Fruit fly (Drosophila melanogaster) whole organism, embryonic: ENCODE measurements around the gene CG32625.
A peak's percentile ranks its signal among the peaks of the same experiment; 100 is the strongest.

Experiments
- Ada2b ChIP-seq: fragments of 200-800 bp; sonication (Bioruptor generic); IDR thresholded peaks from 2 replicates; pipeline ENCODE4 v1.3.6; 2022; ENCODE audit warnings: missing biosample characterization, missing genetic modification characterization
- Atf-2 ChIP-seq: fragments of 200-800 bp; sonication (Bioruptor generic); optimal IDR thresholded peaks from 2 replicates; lab custom pipeline; 2016; ENCODE audit warnings: missing biosample characterization, missing genetic modification characterization
- CG10209 ChIP-seq: fragments of 200-800 bp; sonication (Bioruptor generic); optimal IDR thresholded peaks from 3 replicates; lab custom pipeline; 2017; ENCODE audit warnings: missing biosample characterization, mild to moderate bottlenecking, missing genetic modification characterization, missing genetic modification reagents
- CG10366 ChIP-seq: fragments of 200-800 bp; sonication (Bioruptor generic); IDR thresholded peaks from 2 replicates; pipeline ENCODE4 v1.3.6; 2022; ENCODE audit warnings: missing biosample characterization, missing genetic modification characterization
- CG15601 ChIP-seq: fragments of 200-800 bp; sonication (Bioruptor generic); optimal IDR thresholded peaks from 3 replicates; lab custom pipeline; 2019; ENCODE audit warnings: missing biosample characterization, mild to moderate bottlenecking, missing genetic modification characterization, moderate library complexity
- CG1603 ChIP-seq: fragments of 200-800 bp; sonication (Bioruptor generic); optimal IDR thresholded peaks from 2 replicates; lab custom pipeline; 2019; ENCODE audit warnings: missing biosample characterization, mild to moderate bottlenecking, missing genetic modification characterization, moderate library complexity
- CG18764 ChIP-seq: fragments of 200-800 bp; sonication (Bioruptor generic); optimal IDR thresholded peaks from 3 replicates; lab custom pipeline; 2016; ENCODE audit warnings: missing biosample characterization, missing genetic modification characterization
- CG2129 ChIP-seq: fragments of 200-800 bp; sonication (Bioruptor generic); IDR thresholded peaks from 2 replicates; pipeline ENCODE4 v1.3.6; 2022; ENCODE audit warnings: missing biosample characterization, missing genetic modification characterization; ENCODE audit not compliant: partially characterized antibody
- CG30403 ChIP-seq: fragments of 200-800 bp; sonication (Bioruptor generic); optimal IDR thresholded peaks from 3 replicates; lab custom pipeline; 2016; ENCODE audit warnings: missing biosample characterization, missing genetic modification characterization
- CG32532 ChIP-seq: fragments of 200-800 bp; sonication (Bioruptor generic); IDR thresholded peaks from 2 replicates; pipeline ENCODE4 v1.3.6; 2022; ENCODE audit warnings: missing biosample characterization, missing genetic modification characterization
- CG3726 ChIP-seq: fragments of 200-800 bp; sonication (Bioruptor generic); IDR thresholded peaks from 3 replicates; pipeline ENCODE4, ENCODE4 v1.3.6; 2022; ENCODE audit warnings: missing biosample characterization, missing genetic modification characterization
- CG4360 ChIP-seq: fragments of 200-800 bp; sonication (Bioruptor generic); IDR thresholded peaks from 2 replicates; pipeline ENCODE4 v1.3.6; 2022; ENCODE audit warnings: missing biosample characterization, missing genetic modification characterization
- CG5245 ChIP-seq: fragments of 200-800 bp; sonication (Bioruptor generic); optimal IDR thresholded peaks from 3 replicates; lab custom pipeline; 2016; ENCODE audit warnings: missing biosample characterization, missing genetic modification characterization
- CG6765 ChIP-seq: fragments of 200-800 bp; sonication (Bioruptor generic); optimal IDR thresholded peaks from 3 replicates; lab custom pipeline; 2017; ENCODE audit warnings: missing biosample characterization, mild to moderate bottlenecking, missing genetic modification characterization
- CG7928 ChIP-seq: fragments of 200-800 bp; sonication (Bioruptor generic); optimal IDR thresholded peaks from 2 replicates; lab custom pipeline; 2017; ENCODE audit warnings: missing biosample characterization, mild to moderate bottlenecking, missing genetic modification characterization
- CG7987 ChIP-seq: fragments of 200-800 bp; sonication (Bioruptor generic); optimal IDR thresholded peaks from 2 replicates; lab custom pipeline; 2018; ENCODE audit warnings: missing biosample characterization, mild to moderate bottlenecking, missing genetic modification characterization, moderate library complexity
- CG8290 ChIP-seq, 3 experiments: fragments of 200-800 bp; sonication (Bioruptor generic); optimal IDR thresholded peaks; 2 replicates each; lab custom pipeline; 2016 to 2019; ENCODE audit warnings: missing biosample characterization in 3 of 3, missing genetic modification characterization in 3 of 3, mild to moderate bottlenecking in 2 of 3, moderate library complexity in 1 of 3
- Doc3 ChIP-seq: fragments of 200-800 bp; sonication (Bioruptor generic); IDR thresholded peaks from 3 replicates; pipeline ENCODE4 v1.3.6; 2022; ENCODE audit warnings: missing biosample characterization, missing genetic modification characterization; ENCODE audit not compliant: partially characterized antibody
- Dref ChIP-seq: fragments of 200-800 bp; sonication (Bioruptor generic); IDR thresholded peaks from 2 replicates; pipeline ENCODE4 v1.3.6; 2022; ENCODE audit warnings: missing biosample characterization, missing genetic modification characterization
- E2f2 ChIP-seq: fragments of 200-800 bp; sonication (Bioruptor generic); IDR thresholded peaks from 2 replicates; pipeline ENCODE4 v1.3.6; 2022; ENCODE audit warnings: missing biosample characterization, missing genetic modification characterization
- Fer1 ChIP-seq: fragments of 200-800 bp; sonication (Bioruptor generic); optimal IDR thresholded peaks from 2 replicates; lab custom pipeline; 2017; ENCODE audit warnings: missing biosample characterization, mild to moderate bottlenecking, missing genetic modification characterization
- H2.0 ChIP-seq: fragments of 200-800 bp; sonication (Bioruptor generic); IDR thresholded peaks from 2 replicates; pipeline ENCODE4 v1.3.6; 2022; ENCODE audit warnings: missing biosample characterization, missing genetic modification characterization
- HLHmδ ChIP-seq: fragments of 200-800 bp; sonication (Bioruptor generic); optimal IDR thresholded peaks from 2 replicates; lab custom pipeline; 2018; ENCODE audit warnings: missing biosample characterization, mild to moderate bottlenecking, missing genetic modification characterization, moderate library complexity
- Hand ChIP-seq: fragments of 200-800 bp; sonication (Bioruptor generic); optimal IDR thresholded peaks from 2 replicates; lab custom pipeline; 2017; ENCODE audit warnings: mild to moderate bottlenecking, missing biosample characterization, missing genetic modification reagents, missing genetic modification characterization
- Hey ChIP-seq: fragments of 200-800 bp; sonication (Bioruptor generic); optimal IDR thresholded peaks from 3 replicates; lab custom pipeline; 2018; ENCODE audit warnings: missing biosample characterization, mild to moderate bottlenecking, missing genetic modification characterization
- Hr51 ChIP-seq, 2 experiments: fragments of 200-800 bp; sonication (Bioruptor generic); optimal IDR thresholded peaks; 2 replicates in 1 of 2; 3 replicates in 1 of 2; lab custom pipeline; 2016 to 2018; ENCODE audit warnings: missing biosample characterization in 2 of 2, missing genetic modification characterization in 2 of 2, mild to moderate bottlenecking in 1 of 2, moderate library complexity in 1 of 2
- Hr78 ChIP-seq, 2 experiments: fragments of 200-800 bp in 1 of 2; fragments of >200 bp in 1 of 2; sonication (Bioruptor generic) in 1 of 2; optimal IDR thresholded peaks; 2 replicates each; lab custom pipeline; 2017 to 2019; ENCODE audit warnings: missing biosample characterization in 2 of 2, missing genetic modification characterization in 2 of 2, mild to moderate bottlenecking in 1 of 2, moderate library complexity in 1 of 2
- Jarid2 ChIP-seq: fragments of 200-800 bp; sonication (Bioruptor generic); optimal IDR thresholded peaks from 3 replicates; lab custom pipeline; 2017; ENCODE audit warnings: mild to moderate bottlenecking, missing biosample characterization, missing genetic modification reagents, missing genetic modification characterization
- Lhr ChIP-seq: fragments of 200-800 bp; sonication (Bioruptor generic); optimal IDR thresholded peaks from 3 replicates; lab custom pipeline; 2017; ENCODE audit warnings: mild to moderate bottlenecking, missing biosample characterization, missing genetic modification reagents, missing genetic modification characterization
- Lpt ChIP-seq: fragments of >200 bp; optimal IDR thresholded peaks from 2 replicates; lab custom pipeline; 2018; ENCODE audit warnings: missing biosample characterization, missing genetic modification characterization
- Max ChIP-seq: fragments of 200-800 bp; sonication (Bioruptor generic); optimal IDR thresholded peaks from 2 replicates; lab custom pipeline; 2016; ENCODE audit warnings: missing biosample characterization, mild to moderate bottlenecking, missing genetic modification characterization
- Mrtf ChIP-seq: fragments of 200-800 bp; sonication (Bioruptor generic); IDR thresholded peaks from 3 replicates; pipeline ENCODE4 v1.3.6; 2022; ENCODE audit warnings: missing biosample characterization, missing genetic modification characterization
- Sox100B ChIP-seq: fragments of 200-800 bp; sonication (Bioruptor generic); optimal IDR thresholded peaks from 3 replicates; lab custom pipeline; 2018; ENCODE audit warnings: missing biosample characterization, mild to moderate bottlenecking, missing genetic modification characterization
- ac ChIP-seq: fragments of 200-800 bp; sonication (Bioruptor generic); optimal IDR thresholded peaks from 3 replicates; lab custom pipeline; 2017; ENCODE audit warnings: missing biosample characterization, mild to moderate bottlenecking, missing genetic modification characterization
- az2 ChIP-seq: fragments of 200-800 bp; sonication (Bioruptor generic); optimal IDR thresholded peaks from 3 replicates; lab custom pipeline; 2016; ENCODE audit warnings: missing biosample characterization, missing genetic modification characterization
- bab2 ChIP-seq: fragments of 200-800 bp; sonication (Bioruptor generic); optimal IDR thresholded peaks from 2 replicates; lab custom pipeline; 2016; ENCODE audit warnings: missing biosample characterization, missing genetic modification characterization
- chinmo ChIP-seq: fragments of 200-800 bp; sonication (Bioruptor generic); IDR thresholded peaks from 4 replicates; pipeline ENCODE4 v1.3.6; 2022; ENCODE audit warnings: missing biosample characterization, missing genetic modification characterization; ENCODE audit not compliant: partially characterized antibody
- crp ChIP-seq, 2 experiments: fragments of 200-800 bp; sonication (Bioruptor generic); optimal IDR thresholded peaks; 2 replicates in 1 of 2; 3 replicates in 1 of 2; lab custom pipeline; 2017; ENCODE audit warnings: missing biosample characterization in 2 of 2, missing genetic modification characterization in 2 of 2, mild to moderate bottlenecking in 1 of 2, moderate library complexity in 1 of 2
- cwo ChIP-seq: fragments of 200-800 bp; sonication (Bioruptor generic); optimal IDR thresholded peaks from 3 replicates; lab custom pipeline; 2017; ENCODE audit warnings: missing biosample characterization, missing genetic modification characterization, mild to moderate bottlenecking, moderate library complexity, missing genetic modification reagents
- dpn ChIP-seq, 2 experiments: fragments of 200-800 bp; sonication (Bioruptor generic); optimal IDR thresholded peaks; 3 replicates each; lab custom pipeline; 2016; ENCODE audit warnings: missing biosample characterization in 2 of 2, missing genetic modification characterization in 2 of 2
- exex ChIP-seq: fragments of 200-800 bp; sonication (Bioruptor generic); optimal IDR thresholded peaks from 4 replicates; lab custom pipeline; 2018; ENCODE audit warnings: missing biosample characterization, mild to moderate bottlenecking, missing genetic modification characterization, moderate library complexity
- fd102C ChIP-seq: fragments of 200-800 bp; sonication (Bioruptor generic); optimal IDR thresholded peaks from 2 replicates; lab custom pipeline; 2018; ENCODE audit warnings: missing biosample characterization, mild to moderate bottlenecking, missing genetic modification characterization, moderate library complexity
- gt ChIP-seq: fragments of 200-800 bp; sonication (Bioruptor generic); IDR thresholded peaks from 2 replicates; pipeline ENCODE4 v1.3.6; 2022; ENCODE audit warnings: missing biosample characterization, missing genetic modification characterization
- hbn ChIP-seq: fragments of 200-800 bp; sonication (Bioruptor generic); IDR thresholded peaks from 2 replicates; pipeline ENCODE4 v1.3.6; 2022; ENCODE audit warnings: missing biosample characterization, missing genetic modification characterization; ENCODE audit not compliant: partially characterized antibody
- klu ChIP-seq: fragments of 200-800 bp; sonication (Bioruptor generic); IDR thresholded peaks from 2 replicates; pipeline ENCODE4 v1.3.6; 2022; ENCODE audit warnings: missing biosample characterization, missing genetic modification characterization
- lbe ChIP-seq: fragments of 200-800 bp; sonication (Bioruptor generic); optimal IDR thresholded peaks from 2 replicates; lab custom pipeline; 2016; ENCODE audit warnings: missing biosample characterization, mild to moderate bottlenecking, missing genetic modification characterization
- luna ChIP-seq: fragments of 200-800 bp; sonication (Bioruptor generic); optimal IDR thresholded peaks from 2 replicates; lab custom pipeline; 2016; ENCODE audit warnings: missing biosample characterization, missing genetic modification characterization
- trh ChIP-seq: fragments of 200-800 bp; sonication (Bioruptor generic); optimal IDR thresholded peaks from 2 replicates; lab custom pipeline; 2016; ENCODE audit warnings: missing biosample characterization, missing genetic modification characterization

Gene CG32625

DNA sequence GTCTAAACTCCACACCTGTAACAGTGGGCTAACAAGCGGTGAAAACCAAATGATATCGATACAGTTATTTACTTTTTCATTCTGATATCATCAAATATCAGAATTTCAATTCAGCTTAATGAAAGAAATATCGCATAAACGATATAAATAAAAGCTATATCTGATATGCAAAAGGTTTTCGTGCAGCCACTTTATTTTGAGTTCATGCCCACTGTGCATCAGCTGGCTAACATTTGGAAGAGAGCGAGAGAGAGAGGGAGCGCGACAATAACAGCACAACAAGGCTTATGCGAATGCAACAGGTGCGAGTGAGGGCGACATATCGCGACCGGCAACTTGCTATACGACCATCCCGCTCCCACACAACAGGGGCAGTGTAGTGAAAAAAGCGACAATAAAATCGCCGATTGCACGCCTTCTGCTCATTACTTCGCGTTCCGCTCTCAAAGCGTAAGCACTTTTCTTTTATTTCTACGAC, 17.2 kb downstream of the CG32625 start, which contains the start of gene CG11151 (continued):
- peak; percentile 87 for TF ChIP-seq fd102C (GFP tag; lab: Kevin White, UChicago)
- TF ChIP-seq bab2 (GFP tag; lab: Kevin White, UChicago): peak; percentile 97
- TF ChIP-seq Hr51 (GFP tag; optimal IDR thresholded peaks at IDR 0.05; lab: Kevin White, UChicago): peak; percentile 97 to 98
- peak; percentile 86 for TF ChIP-seq klu (GFP tag; lab: Robert Waterston, UW)
- peak; percentile 97 for TF ChIP-seq lbe
- TF ChIP-seq Lhr (GFP tag; lab: Kevin White, UChicago): peak; percentile 87
- peak; percentile 85 for TF ChIP-seq CG6765 (GFP tag; lab: Kevin White, UChicago)
- peak; percentile 95 for TF ChIP-seq CG15601 (tag; lab: Kevin White, UChicago)
- peak; percentile 93 for TF ChIP-seq Mrtf (GFP tag; lab: Robert Waterston, UW)
- TF ChIP-seq Hey (tag; lab: Kevin White, UChicago): peak; percentile 85
- TF ChIP-seq Ada2b: peak; percentile 95
- TF ChIP-seq Sox100B (GFP tag; lab: Kevin White, UChicago): peak; percentile 94
- TF ChIP-seq CG30403: peak; percentile 97
- 0 out of 4 replicates have a peak, but pooled peaks have one; percentile 79 for TF ChIP-seq chinmo (GFP tag; lab: Robert Waterston, UW)
- peak; percentile 96 for TF ChIP-seq H2.0 (GFP tag; lab: Robert Waterston, UW)
- TF ChIP-seq Atf-2 (GFP tag; lab: Kevin White, UChicago): peak; percentile 96
- peak; percentile 91 for TF ChIP-seq CG7987 (GFP tag; lab: Kevin White, UChicago)
- peak; percentile 97 for TF ChIP-seq az2 (GFP tag; lab: Kevin White, UChicago)
- TF ChIP-seq CG3726 (GFP tag; lab: Robert Waterston, UW): peak; percentile 92
- TF ChIP-seq CG7928 (GFP tag; lab: Kevin White, UChicago): peak; percentile 77
- TF ChIP-seq CG18764: peak; percentile 94
- peak; percentile 96 for TF ChIP-seq Hand (GFP tag; lab: Kevin White, UChicago)
- peak; percentile 31; the same call in 1 of the 2 replicates for TF ChIP-seq Dref (GFP tag; lab: Robert Waterston, UW)
- TF ChIP-seq CG2129 (GFP tag; lab: Robert Waterston, UW): no peak
- TF ChIP-seq Doc3 (GFP tag; lab: Robert Waterston, UW): 0 out of 3 replicates have a peak, but pooled peaks have one; percentile 30
- peak; percentile 97 for TF ChIP-seq CG10209 (GFP tag; lab: Kevin White, UChicago)
- peak; percentile 98 for TF ChIP-seq Fer1 (GFP tag; lab: Kevin White, UChicago)
- peak; percentile 94 for TF ChIP-seq cwo (GFP tag; lab: Kevin White, UChicago)
- peak; percentile 82 for TF ChIP-seq E2f2
- peak; percentile 13 to 85 for TF ChIP-seq crp (GFP tag; optimal IDR thresholded peaks at IDR 0.05; lab: Kevin White, UChicago)
- TF ChIP-seq CG10366 (GFP tag; lab: Robert Waterston, UW): peak; percentile 95
- peak; percentile 91 for TF ChIP-seq luna (GFP tag; lab: Kevin White, UChicago)
- peak; percentile 80 for TF ChIP-seq gt (GFP tag; lab: Robert Waterston, UW)
- TF ChIP-seq CG4360: no peak
- TF ChIP-seq CG5245 (GFP tag; lab: Kevin White, UChicago): peak; percentile 95
- no peak for TF ChIP-seq Lpt (GFP tag; lab: Kevin White, UChicago)
- peak; percentile 87 for TF ChIP-seq trh (GFP tag; lab: Kevin White, UChicago)
- TF ChIP-seq ac (GFP tag; lab: Kevin White, UChicago): peak; percentile 94
- peak; percentile 96 for TF ChIP-seq Max (GFP tag; lab: Kevin White, UChicago)
- TF ChIP-seq hbn (GFP tag; lab: Robert Waterston, UW): no peak; the same call in 1 of the 2 replicates
- peak; percentile 91 for TF ChIP-seq CG8290 (GFP tag; optimal IDR thresholded peaks at IDR 0.05; lab: Kevin White, UChicago)
- peak; percentile 78 to 98 for TF ChIP-seq CG8290 (tag; optimal IDR thresholded peaks at IDR 0.05; lab: Kevin White, UChicago)
- peak; percentile 96 for TF ChIP-seq CG32532 (GFP tag; lab: Robert Waterston, UW)
- peak in 1 of 2 experiments; percentile 69 for TF ChIP-seq Hr78 (GFP tag; optimal IDR thresholded peaks at IDR 0.05; lab: Kevin White, UChicago)
- peak; percentile 97 for TF ChIP-seq dpn (GFP tag; optimal IDR thresholded peaks at IDR 0.05; lab: Kevin White, UChicago)
- TF ChIP-seq exex (tag; lab: Kevin White, UChicago): peak; percentile 86
- peak; percentile 98 for TF ChIP-seq CG1603
- TF ChIP-seq HLHmδ (GFP tag; lab: Kevin White, UChicago): peak; percentile 4
- peak; percentile 78 for TF ChIP-seq Jarid2 (GFP tag; lab: Kevin White, UChicago)
